Worm (Caenorhabditis elegans) whole organism, mixed stage, embryonic: ENCODE data around the gene Y17D7C.2.

Experiments used
- elt-1 ChIP-seq: sonication (generic microtip); optimal IDR thresholded peaks from 2 replicates; lab custom pipeline; 2017; ENCODE audit warnings: missing genetic modification characterization, mild to moderate bottlenecking, missing compliant biosample characterization, antibody characterized with exemption, moderate library complexity, borderline replicate concordance; ENCODE audit not compliant: insufficient read depth
- lin-13 ChIP-seq: fragments of 150-350 bp; optimal IDR thresholded peaks from 2 replicates; lab custom pipeline; 2014; ENCODE audit warnings: missing biosample characterization, missing genetic modification characterization
- lsy-2 ChIP-seq: fragments of 150-350 bp; optimal IDR thresholded peaks from 2 replicates; lab custom pipeline; 2014; ENCODE audit warnings: missing biosample characterization, missing genetic modification characterization
- mep-1 ChIP-seq: fragments of 150-350 bp; optimal IDR thresholded peaks from 2 replicates; lab custom pipeline; 2017; ENCODE audit warnings: missing biosample characterization, missing genetic modification reagents, missing genetic modification characterization, inconsistent platforms
- nhr-12 ChIP-seq: fragments of 150-350 bp; optimal IDR thresholded peaks from 2 replicates; lab custom pipeline; 2014; ENCODE audit warnings: missing biosample characterization, missing genetic modification characterization
- nhr-2 ChIP-seq: fragments of 150-350 bp; optimal IDR thresholded peaks from 2 replicates; lab custom pipeline; 2014; ENCODE audit warnings: missing biosample characterization, missing genetic modification characterization
- nhr-76 ChIP-seq: sonication (generic microtip); optimal IDR thresholded peaks from 2 replicates; lab custom pipeline; 2017; ENCODE audit warnings: missing biosample characterization, missing genetic modification characterization
- pha-4 ChIP-seq: fragments of 150-350 bp; optimal IDR thresholded peaks from 2 replicates; lab custom pipeline; 2018; ENCODE audit warnings: missing biosample characterization, missing genetic modification reagents, missing genetic modification characterization
- tbx-8 ChIP-seq: fragments of 200-800 bp; sonication (Bioruptor generic); optimal IDR thresholded peaks from 2 replicates; lab custom pipeline; 2018; ENCODE audit warnings: mild to moderate bottlenecking, missing genetic modification characterization, moderate library complexity, missing compliant biosample characterization

- no peak for TF ChIP-seq lin-13 (tag; lab: Kevin White, UChicago)
- TF ChIP-seq nhr-76 (tag; lab: Kevin White, UChicago), result no peak
- TF ChIP-seq elt-1 (tag; lab: Kevin White, UChicago), result no peak
- TF ChIP-seq nhr-12 (tag; lab: Kevin White, UChicago), result no peak
- no peak for TF ChIP-seq mep-1 (tag; lab: Kevin White, UChicago)
- TF ChIP-seq tbx-8, result no peak
- no peak for TF ChIP-seq lsy-2 (tag; lab: Kevin White, UChicago)
- TF ChIP-seq nhr-2 (tag; lab: Kevin White, UChicago), result no peak
- no peak for TF ChIP-seq pha-4
Observed at ce11 chrV:18760174-18760573, 40.4 kb upstream of the Y17D7C.2 start, which contains the start of gene F11D11.3.
